Fruit fly (Drosophila melanogaster): ENCODE results near the gene p53.

The p53 gene

DNA sequence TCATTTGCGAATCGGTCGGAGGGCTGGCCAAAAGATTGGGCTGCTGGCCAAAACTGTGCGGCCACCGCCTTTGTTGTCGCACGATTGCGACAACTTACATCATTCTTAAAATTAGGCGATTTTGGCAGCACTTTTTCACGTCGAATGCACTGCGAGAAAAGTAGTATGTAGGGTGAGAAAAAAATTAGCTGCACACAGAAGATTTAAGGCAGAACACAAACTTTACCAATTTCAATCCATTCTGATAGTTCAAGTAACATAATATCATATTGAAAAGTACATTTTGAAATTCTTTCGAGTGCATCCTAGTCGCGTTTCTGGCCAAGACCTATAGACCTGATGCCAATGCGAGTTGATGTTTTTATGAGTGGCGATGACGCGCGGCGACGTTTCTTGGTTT is 25.4 kb downstream of the p53 start (continued):
- TF ChIP-seq Adf1 (GFP tag; IDR thresholded peaks at IDR 0.05) (peak; percentile 50; the same call in 1 of the 2 replicates), CG8388 (GFP tag; optimal IDR thresholded peaks at IDR 0.05) (peak; percentile 2), seq (GFP tag; IDR thresholded peaks at IDR 0.05) (peak; percentile 16; the same call in 1 of the 2 replicates), Oaz (GFP tag; IDR thresholded peaks at IDR 0.05) (peak; percentile 41; the same call in 1 of the 2 replicates), danr (GFP tag; IDR thresholded peaks at IDR 0.05) (0 out of 2 replicates have a peak, but pooled peaks have one; percentile 18), az2 (GFP tag; optimal IDR thresholded peaks at IDR 0.05) (peak; percentile 51), CG1647 (GFP tag; optimal IDR thresholded peaks at IDR 0.05) (peak; percentile 18), pb (GFP tag; optimal IDR thresholded peaks at IDR 0.05) (no peak), CG12071 (GFP tag; optimal IDR thresholded peaks at IDR 0.05) (peak; percentile 46), CG15601 (tag; optimal IDR thresholded peaks at IDR 0.05) (no peak), CG17568 (GFP tag; optimal IDR thresholded peaks at IDR 0.05) (no peak), ap (GFP tag; IDR thresholded peaks at IDR 0.05) (no peak; the same call in 1 of the 2 replicates), CG32767 (GFP tag; IDR thresholded peaks at IDR 0.05) (no peak), CG34224 (GFP tag; IDR thresholded peaks at IDR 0.05; ENCODE audit: partially characterized antibody) (no peak), ab (GFP tag; optimal IDR thresholded peaks at IDR 0.05) (no peak), repo (GFP tag; optimal IDR thresholded peaks at IDR 0.05) (peak; percentile 56), MTF-1 (GFP tag; optimal IDR thresholded peaks at IDR 0.05; ENCODE audit: borderline replicate concordance) (no peak), CG9609 (GFP tag; optimal IDR thresholded peaks at IDR 0.05) (peak; percentile 65), bsh (GFP tag; optimal IDR thresholded peaks at IDR 0.05) (peak in 1 of 2 experiments; percentile 4), ara (GFP tag; IDR thresholded peaks at IDR 0.05) (peak; percentile 18; the same call in 1 of the 2 replicates), fd102C (GFP tag; optimal IDR thresholded peaks at IDR 0.05) (no peak), CG8944 (GFP tag; optimal IDR thresholded peaks at IDR 0.05) (peak; percentile 45), NC2α (GFP tag; optimal IDR thresholded peaks at IDR 0.05) (no peak), CG1832 (GFP tag; optimal IDR thresholded peaks at IDR 0.05) (no peak), CG6791 (GFP tag; IDR thresholded peaks at IDR 0.05; ENCODE audit: partially characterized antibody) (no peak), CG6175 (GFP tag; IDR thresholded peaks at IDR 0.05) (peak; percentile 68; the same call in 1 of the 3 replicates), Dll (GFP tag; IDR thresholded peaks at IDR 0.05; ENCODE audit: partially characterized antibody) (no peak), pum (GFP tag; optimal IDR thresholded peaks at IDR 0.05) (peak; percentile 21), ttk (GFP tag; IDR thresholded peaks at IDR 0.05) (0 out of 2 replicates have a peak, but pooled peaks have one; percentile 28), Ets65A (GFP tag) (peak; percentile 74), zfh2 (GFP tag; optimal IDR thresholded peaks at IDR 0.05) (peak; percentile 75), gce (GFP tag; IDR thresholded peaks at IDR 0.05) (no peak), CG33213 (GFP tag; optimal IDR thresholded peaks at IDR 0.05) (no peak), onecut (GFP tag; IDR thresholded peaks at IDR 0.05) (no peak), tna (GFP tag; IDR thresholded peaks at IDR 0.05; ENCODE audit: partially characterized antibody) (no peak), HLH4C (GFP tag; IDR thresholded peaks at IDR 0.05; ENCODE audit: partially characterized antibody) (no peak), Ravus (GFP tag; IDR thresholded peaks at IDR 0.05) (peak; percentile 38), tgo (GFP tag; IDR thresholded peaks at IDR 0.05) (peak; percentile 73), Tbp (GFP tag; optimal IDR thresholded peaks at IDR 0.05) (no peak), CG7745 (tag; optimal IDR thresholded peaks at IDR 0.05) (no peak), eyg (GFP tag; optimal IDR thresholded peaks at IDR 0.05) (no peak), CG31441 (GFP tag; IDR thresholded peaks at IDR 0.05) (0 out of 2 replicates have a peak, but pooled peaks have one; percentile 34), CG12104 (GFP tag; optimal IDR thresholded peaks at IDR 0.05) (peak; percentile 37), gcm2 (GFP tag; optimal IDR thresholded peaks at IDR 0.05) (no peak), Dad (GFP tag; optimal IDR thresholded peaks at IDR 0.05) (no peak), Drgx (GFP tag; IDR thresholded peaks at IDR 0.05) (peak; percentile 46; the same call in 1 of the 2 replicates), Sox100B (GFP tag; optimal IDR thresholded peaks at IDR 0.05) (no peak), CG10565 (GFP tag; optimal IDR thresholded peaks at IDR 0.05) (no peak), p53 (GFP tag; optimal IDR thresholded peaks at IDR 0.05) (no peak), Dip2 (GFP tag; IDR thresholded peaks at IDR 0.05) (no peak), usp (GFP tag; optimal IDR thresholded peaks at IDR 0.05) (no peak), CG6654 (GFP tag; optimal IDR thresholded peaks at IDR 0.05) (peak; percentile 15)
